Fruit fly (Drosophila melanogaster) whole organism, embryonic: ENCODE data around the gene cd.

Experiments
- Bgb ChIP-seq: fragments of 200-800 bp; sonication (Bioruptor generic); IDR thresholded peaks from 2 replicates; pipeline ENCODE4 v1.3.6; 2022; ENCODE audit warnings: missing biosample characterization, missing genetic modification characterization; ENCODE audit not compliant: partially characterized antibody
- CG10366 ChIP-seq: fragments of 200-800 bp; sonication (Bioruptor generic); IDR thresholded peaks from 2 replicates; pipeline ENCODE4 v1.3.6; 2022; ENCODE audit warnings: missing biosample characterization, missing genetic modification characterization
- CG10462 ChIP-seq: fragments of 200-800 bp; sonication (Bioruptor generic); optimal IDR thresholded peaks from 2 replicates; lab custom pipeline; 2016; ENCODE audit warnings: missing biosample characterization, missing genetic modification characterization
- CG11695 ChIP-seq: fragments of 200-800 bp; sonication (Bioruptor generic); IDR thresholded peaks from 3 replicates; pipeline ENCODE4 v1.3.6; 2022; ENCODE audit warnings: missing biosample characterization, missing genetic modification characterization
- CG11723 ChIP-seq: fragments of 200-800 bp; sonication (Bioruptor generic); optimal IDR thresholded peaks from 2 replicates; lab custom pipeline; 2017; ENCODE audit warnings: missing biosample characterization, mild to moderate bottlenecking, missing genetic modification characterization
- CG12155 ChIP-seq: fragments of 200-800 bp; sonication (Bioruptor generic); optimal IDR thresholded peaks from 3 replicates; lab custom pipeline; 2016; ENCODE audit warnings: missing biosample characterization, missing genetic modification characterization
- CG12659 ChIP-seq: fragments of 200-800 bp; sonication (Bioruptor generic); optimal IDR thresholded peaks from 3 replicates; lab custom pipeline; 2017; ENCODE audit warnings: mild to moderate bottlenecking, missing biosample characterization, missing genetic modification reagents, missing genetic modification characterization
- CG14710 ChIP-seq: fragments of 200-800 bp; sonication (Bioruptor generic); optimal IDR thresholded peaks from 3 replicates; lab custom pipeline; 2019; ENCODE audit warnings: missing biosample characterization, mild to moderate bottlenecking, missing genetic modification characterization, moderate library complexity
- CG15011 ChIP-seq: fragments of 200-800 bp; sonication (Bioruptor generic); optimal IDR thresholded peaks from 3 replicates; lab custom pipeline; 2018; ENCODE audit warnings: missing biosample characterization, mild to moderate bottlenecking, missing genetic modification characterization
- CG31224 ChIP-seq: fragments of 200-800 bp; sonication (Bioruptor generic); IDR thresholded peaks from 2 replicates; pipeline ENCODE4 v1.3.6; 2022; ENCODE audit warnings: missing biosample characterization, missing genetic modification characterization
- CG4404 ChIP-seq: fragments of 200-800 bp; sonication (Bioruptor generic); IDR thresholded peaks from 2 replicates; pipeline ENCODE4 v1.3.6; 2022; ENCODE audit warnings: missing biosample characterization, missing genetic modification characterization
- CG6175 ChIP-seq: fragments of 200-800 bp; sonication (Bioruptor generic); IDR thresholded peaks from 3 replicates; pipeline ENCODE4 v1.3.6; 2022; ENCODE audit warnings: missing biosample characterization, missing genetic modification characterization
- Camta ChIP-seq: fragments of 200-800 bp; sonication (Bioruptor generic); optimal IDR thresholded peaks from 2 replicates; lab custom pipeline; 2016; ENCODE audit warnings: missing biosample characterization, missing genetic modification characterization
- Dip3 ChIP-seq: fragments of 200-800 bp; sonication (Bioruptor generic); optimal IDR thresholded peaks from 3 replicates; lab custom pipeline; 2016; ENCODE audit warnings: missing biosample characterization, missing genetic modification characterization
- Dll ChIP-seq: fragments of 200-800 bp; sonication (Bioruptor generic); IDR thresholded peaks from 4 replicates; pipeline ENCODE4 v1.3.6; 2022; ENCODE audit warnings: missing biosample characterization, missing genetic modification characterization; ENCODE audit not compliant: partially characterized antibody
- E2f1 ChIP-seq: fragments of 200-800 bp; sonication (Bioruptor generic); IDR thresholded peaks from 2 replicates; pipeline ENCODE4 v1.3.6; 2022; ENCODE audit warnings: missing biosample characterization, missing genetic modification characterization
- Fer3 ChIP-seq: fragments of 200-800 bp; sonication (Bioruptor generic); optimal IDR thresholded peaks from 2 replicates; lab custom pipeline; 2018; ENCODE audit warnings: missing biosample characterization, mild to moderate bottlenecking, missing genetic modification characterization, moderate library complexity
- GATAe ChIP-seq: fragments of 200-800 bp; sonication (Bioruptor generic); conservative IDR thresholded peaks from 2 replicates; pipeline ENCODE4 v1.3.6; 2022; ENCODE audit warnings: missing biosample characterization, missing genetic modification characterization
- H2.0 ChIP-seq: fragments of 200-800 bp; sonication (Bioruptor generic); IDR thresholded peaks from 2 replicates; pipeline ENCODE4 v1.3.6; 2022; ENCODE audit warnings: missing biosample characterization, missing genetic modification characterization
- HLH3B ChIP-seq: fragments of 200-800 bp; sonication (Bioruptor generic); IDR thresholded peaks from 2 replicates; pipeline ENCODE4 v1.3.6; 2022; ENCODE audit warnings: missing biosample characterization, missing genetic modification characterization
- MESR4 ChIP-seq: fragments of 200-800 bp; sonication (Bioruptor generic); optimal IDR thresholded peaks from 2 replicates; lab custom pipeline; 2018; ENCODE audit warnings: missing biosample characterization, mild to moderate bottlenecking, missing genetic modification characterization, moderate library complexity
- MTF-1 ChIP-seq: fragments of 200-800 bp; sonication (Bioruptor generic); optimal IDR thresholded peaks from 2 replicates; lab custom pipeline; 2018; ENCODE audit warnings: missing biosample characterization, mild to moderate bottlenecking, missing genetic modification characterization, borderline replicate concordance
- NK7.1 ChIP-seq: fragments of 200-800 bp; sonication (Bioruptor generic); optimal IDR thresholded peaks from 3 replicates; lab custom pipeline; 2016; ENCODE audit warnings: missing biosample characterization, missing genetic modification characterization
- NfI ChIP-seq: fragments of 200-800 bp; sonication (Bioruptor generic); optimal IDR thresholded peaks from 3 replicates; lab custom pipeline; 2018; ENCODE audit warnings: missing biosample characterization, mild to moderate bottlenecking, missing genetic modification characterization, moderate library complexity
- Oli ChIP-seq: fragments of 200-800 bp; sonication (Bioruptor generic); optimal IDR thresholded peaks from 2 replicates; lab custom pipeline; 2018; ENCODE audit warnings: missing biosample characterization, mild to moderate bottlenecking, missing genetic modification characterization, moderate library complexity
- Spps ChIP-seq: fragments of 200-800 bp; sonication (Bioruptor generic); optimal IDR thresholded peaks from 2 replicates; lab custom pipeline; 2018; ENCODE audit warnings: missing biosample characterization, mild to moderate bottlenecking, missing genetic modification characterization
- Trl ChIP-seq, 3 experiments: fragments of >200 bp in 2 of 3; fragments of 200-800 bp in 1 of 3; sonication (Bioruptor generic) in 1 of 3; optimal IDR thresholded peaks; 2 replicates in 1 of 3; 3 replicates in 2 of 3; lab custom pipeline; 2016 to 2017; ENCODE audit warnings: missing biosample characterization in 1 of 3, missing genetic modification characterization in 1 of 3
- Xbp1 ChIP-seq: fragments of 200-800 bp; sonication (Bioruptor generic); optimal IDR thresholded peaks from 3 replicates; lab custom pipeline; 2016; ENCODE audit warnings: missing biosample characterization, mild to moderate bottlenecking, missing genetic modification characterization
- abd-A ChIP-seq: fragments of 200-800 bp; sonication (Bioruptor generic); optimal IDR thresholded peaks from 3 replicates; lab custom pipeline; 2019; ENCODE audit warnings: missing biosample characterization, mild to moderate bottlenecking, missing genetic modification characterization, moderate library complexity
- bowl ChIP-seq: fragments of 200-800 bp; sonication (Bioruptor generic); IDR thresholded peaks from 2 replicates; pipeline ENCODE4 v1.3.6; 2022; ENCODE audit warnings: missing biosample characterization, missing genetic modification characterization
- bsh ChIP-seq, 2 experiments: fragments of 200-800 bp; sonication (Bioruptor generic); optimal IDR thresholded peaks; 2 replicates each; lab custom pipeline; 2017 to 2018; ENCODE audit warnings: mild to moderate bottlenecking in 2 of 2, missing biosample characterization in 2 of 2, missing genetic modification characterization in 2 of 2, moderate library complexity in 1 of 2
- chm ChIP-seq: fragments of 200-800 bp; sonication (Bioruptor generic); IDR thresholded peaks from 2 replicates; pipeline ENCODE4 v1.3.6; 2022; ENCODE audit warnings: missing biosample characterization, missing genetic modification characterization
- dysf ChIP-seq: fragments of 200-800 bp; sonication (Bioruptor generic); IDR thresholded peaks from 3 replicates; pipeline ENCODE4 v1.3.6; 2022; ENCODE audit warnings: missing biosample characterization, missing genetic modification characterization
- esg ChIP-seq: fragments of 200-800 bp; sonication (Bioruptor generic); conservative IDR thresholded peaks from 2 replicates; pipeline ENCODE4 v1.3.6; 2022; ENCODE audit warnings: missing biosample characterization, missing genetic modification characterization
- fru ChIP-seq: fragments of >200 bp; optimal IDR thresholded peaks from 2 replicates; lab custom pipeline; 2017
- gce ChIP-seq: fragments of 200-800 bp; sonication (Bioruptor generic); IDR thresholded peaks from 3 replicates; pipeline ENCODE4 v1.3.6; 2022; ENCODE audit warnings: missing biosample characterization, missing genetic modification characterization
- grau ChIP-seq: fragments of 200-800 bp; optimal IDR thresholded peaks from 3 replicates; lab custom pipeline; 2019; ENCODE audit warnings: missing biosample characterization, mild to moderate bottlenecking, missing genetic modification characterization, moderate library complexity
- hkb ChIP-seq, 2 experiments: fragments of 200-800 bp in 1 of 2; fragments of >200 bp in 1 of 2; sonication (Bioruptor generic) in 1 of 2; IDR thresholded peaks in 1 of 2; optimal IDR thresholded peaks in 1 of 2; 2 replicates each; pipeline versions ENCODE4 v1.3.6 to Lab custom; 2017 to 2022; ENCODE audit warnings: missing biosample characterization in 1 of 2, missing genetic modification characterization in 1 of 2
- klu ChIP-seq: fragments of 200-800 bp; sonication (Bioruptor generic); IDR thresholded peaks from 2 replicates; pipeline ENCODE4 v1.3.6; 2022; ENCODE audit warnings: missing biosample characterization, missing genetic modification characterization
- lmd ChIP-seq: fragments of 200-800 bp; sonication (Bioruptor generic); IDR thresholded peaks from 2 replicates; pipeline ENCODE4 v1.3.6; 2022; ENCODE audit warnings: missing biosample characterization, missing genetic modification characterization
- nmo ChIP-seq: fragments of 200-800 bp; sonication (Bioruptor generic); optimal IDR thresholded peaks from 2 replicates; lab custom pipeline; 2018; ENCODE audit warnings: missing biosample characterization, mild to moderate bottlenecking, missing genetic modification characterization, moderate library complexity
- p53 ChIP-seq: fragments of 200-800 bp; sonication (Bioruptor generic); optimal IDR thresholded peaks from 2 replicates; lab custom pipeline; 2016; ENCODE audit warnings: missing biosample characterization, missing genetic modification characterization
- peb ChIP-seq: fragments of 200-800 bp; sonication (Bioruptor generic); IDR thresholded peaks from 2 replicates; pipeline ENCODE4 v1.3.6; 2022; ENCODE audit warnings: missing biosample characterization, missing genetic modification characterization
- pita ChIP-seq: fragments of 200-800 bp; sonication (Bioruptor generic); optimal IDR thresholded peaks from 2 replicates; lab custom pipeline; 2017; ENCODE audit warnings: missing biosample characterization, mild to moderate bottlenecking, missing genetic modification characterization
- sisA ChIP-seq: fragments of 200-800 bp; sonication (Bioruptor generic); IDR thresholded peaks from 2 replicates; pipeline ENCODE4 v1.3.6; 2022; ENCODE audit warnings: missing biosample characterization, missing genetic modification characterization
- sob ChIP-seq: fragments of 200-800 bp; sonication (Bioruptor generic); IDR thresholded peaks from 2 replicates; pipeline ENCODE4 v1.3.6; 2022; ENCODE audit warnings: missing biosample characterization, missing genetic modification characterization
- tgo ChIP-seq: fragments of 200-800 bp; sonication (Bioruptor generic); IDR thresholded peaks from 3 replicates; pipeline ENCODE4 v1.3.6; 2022; ENCODE audit warnings: missing biosample characterization, missing genetic modification characterization
- tio ChIP-seq: fragments of 200-800 bp; sonication (Bioruptor generic); optimal IDR thresholded peaks from 2 replicates; lab custom pipeline; 2017; ENCODE audit warnings: missing biosample characterization, missing genetic modification characterization, inconsistent platforms
- ttk ChIP-seq: fragments of 200-800 bp; sonication (Bioruptor generic); IDR thresholded peaks from 2 replicates; pipeline ENCODE4 v2.1.2; 2022; ENCODE audit warnings: missing biosample characterization, missing genetic modification characterization
- wor ChIP-seq: fragments of 200-800 bp; sonication (Bioruptor generic); IDR thresholded peaks from 2 replicates; pipeline ENCODE4 v1.3.6; 2022; ENCODE audit warnings: missing biosample characterization, missing genetic modification characterization

Gene cd

DNA sequence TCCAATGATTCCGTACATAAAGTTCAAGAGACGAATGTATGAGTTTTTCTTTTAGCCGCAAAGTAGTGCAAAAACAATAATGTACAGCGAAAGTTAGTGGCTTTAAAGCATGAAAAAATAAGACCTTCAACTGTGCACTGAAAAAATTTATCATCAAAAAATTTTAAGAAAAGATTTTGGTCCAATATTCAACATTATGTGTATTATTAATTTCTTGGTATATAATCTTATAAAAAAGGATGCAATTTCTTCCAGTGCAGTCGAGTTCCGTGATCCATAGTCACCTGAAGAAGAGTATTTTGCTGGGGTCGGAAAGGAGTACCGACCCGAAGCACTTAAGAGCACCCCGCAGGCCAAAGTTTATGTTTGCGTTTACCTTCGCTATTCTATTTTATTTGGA, 26.1 kb upstream of the cd start (continued):
- TF ChIP-seq sob (GFP tag; lab: Robert Waterston, UW), result 0 out of 2 replicates have a peak, but pooled peaks have one; percentile 12
- TF ChIP-seq CG4404 (GFP tag; lab: Robert Waterston, UW), result no peak
- no peak for TF ChIP-seq HLH3B (GFP tag; lab: Robert Waterston, UW)
- peak; percentile 59 for TF ChIP-seq esg
- TF ChIP-seq abd-A, result no peak
- peak; percentile 37 for TF ChIP-seq Xbp1 (GFP tag; lab: Kevin White, UChicago)
- TF ChIP-seq dysf (GFP tag; lab: Robert Waterston, UW), result peak; percentile 33; the same call in 2 of the 3 replicates
- TF ChIP-seq H2.0 (GFP tag; lab: Robert Waterston, UW), result peak; percentile 65; the same call in 1 of the 2 replicates
- TF ChIP-seq wor, result 0 out of 2 replicates have a peak, but pooled peaks have one; percentile 34
- peak; percentile 7 for TF ChIP-seq NfI (GFP tag; lab: Kevin White, UChicago)
- no peak for TF ChIP-seq MTF-1 (GFP tag; lab: Kevin White, UChicago)
- TF ChIP-seq CG6175, result no peak
- TF ChIP-seq CG11723, result no peak
- TF ChIP-seq NK7.1 (GFP tag; lab: Kevin White, UChicago), result no peak
- peak; percentile 6; the same call in 1 of the 2 replicates for TF ChIP-seq CG31224 (GFP tag; lab: Robert Waterston, UW)
- no peak for TF ChIP-seq Dip3 (GFP tag; lab: Kevin White, UChicago)
- no peak for TF ChIP-seq klu
- 0 out of 2 replicates have a peak, but pooled peaks have one; percentile 9 for TF ChIP-seq peb (GFP tag; lab: Robert Waterston, UW)
- TF ChIP-seq gce (GFP tag; lab: Robert Waterston, UW), result no peak
- no peak for TF ChIP-seq Dll (GFP tag; lab: Robert Waterston, UW)
- peak; percentile 11 for TF ChIP-seq CG12659 (GFP tag; lab: Kevin White, UChicago)
- TF ChIP-seq grau, result peak; percentile 32
- TF ChIP-seq nmo, result peak; percentile 36
- TF ChIP-seq Oli (tag; lab: Kevin White, UChicago), result peak; percentile 20
- TF ChIP-seq Fer3 (tag; lab: Kevin White, UChicago), result peak; percentile 8
- peak; percentile 38; the same call in 1 of the 3 replicates for TF ChIP-seq CG11695 (GFP tag; lab: Robert Waterston, UW)
- TF ChIP-seq Trl (optimal IDR thresholded peaks at IDR 0.05; lab: Kevin White, UChicago), result no peak
- peak; percentile 9 for TF ChIP-seq Trl (GFP tag; optimal IDR thresholded peaks at IDR 0.05; lab: Kevin White, UChicago)
- TF ChIP-seq GATAe (GFP tag; lab: Robert Waterston, UW), result no peak
- no peak for TF ChIP-seq fru (lab: Kevin White, UChicago)
- no peak for TF ChIP-seq Camta (GFP tag; lab: Kevin White, UChicago)
- TF ChIP-seq tio (GFP tag; lab: Kevin White, UChicago), result peak; percentile 37
- TF ChIP-seq CG14710, result no peak
- no peak for TF ChIP-seq CG10462 (GFP tag; lab: Kevin White, UChicago)
- peak in 1 of 2 experiments; percentile 45 for TF ChIP-seq bsh (GFP tag; optimal IDR thresholded peaks at IDR 0.05; lab: Kevin White, UChicago)
- peak; percentile 27; the same call in 1 of the 3 replicates for TF ChIP-seq tgo (GFP tag; lab: Robert Waterston, UW)
- no peak for TF ChIP-seq CG15011 (GFP tag; lab: Kevin White, UChicago)
- no peak for TF ChIP-seq pita (GFP tag; lab: Kevin White, UChicago)
- TF ChIP-seq chm (GFP tag; lab: Robert Waterston, UW), result no peak
- TF ChIP-seq p53 (GFP tag; lab: Kevin White, UChicago), result no peak
- TF ChIP-seq Spps, result no peak
- no peak for TF ChIP-seq hkb (optimal IDR thresholded peaks at IDR 0.05; lab: Kevin White, UChicago)
- peak; percentile 72 for TF ChIP-seq hkb (GFP tag; IDR thresholded peaks at IDR 0.05; lab: Robert Waterston, UW)
- peak; percentile 54; the same call in 1 of the 2 replicates for TF ChIP-seq ttk (GFP tag; lab: Robert Waterston, UW)
- no peak for TF ChIP-seq bowl
- TF ChIP-seq E2f1, result 0 out of 2 replicates have a peak, but pooled peaks have one; percentile 22
- no peak for TF ChIP-seq MESR4 (GFP tag; lab: Kevin White, UChicago)
- TF ChIP-seq CG12155 (GFP tag; lab: Kevin White, UChicago), result peak; percentile 22
- peak; percentile 65 for TF ChIP-seq CG10366 (GFP tag; lab: Robert Waterston, UW)
- TF ChIP-seq lmd, result peak; percentile 25; the same call in 1 of the 2 replicates
- peak; percentile 55 for TF ChIP-seq sisA (GFP tag; lab: Robert Waterston, UW)
- no peak for TF ChIP-seq Bgb (GFP tag; lab: Robert Waterston, UW)
